Worm (Caenorhabditis elegans) whole organism, late embryonic: Measurements from ENCODE around the gene F22H10.2.

Experiments used
- F13H6.1 ChIP-seq: sonication (generic microtip); optimal IDR thresholded peaks from 2 replicates; lab custom pipeline; 2016; ENCODE audit warnings: missing genetic modification characterization, missing compliant biosample characterization
- ama-1 ChIP-seq: fragments of 150-350 bp; optimal IDR thresholded peaks from 2 replicates; lab custom pipeline; 2014
- dve-1 ChIP-seq: sonication (generic microtip); optimal IDR thresholded peaks from 2 replicates; lab custom pipeline; 2017; ENCODE audit warnings: antibody characterized with exemption, mild to moderate bottlenecking, missing genetic modification characterization, missing compliant biosample characterization
- fkh-6 ChIP-seq: sonication (generic microtip); optimal IDR thresholded peaks from 2 replicates; lab custom pipeline; 2016; ENCODE audit warnings: missing genetic modification characterization, missing compliant biosample characterization
- gmeb-2 ChIP-seq: sonication (generic microtip); optimal IDR thresholded peaks from 2 replicates; lab custom pipeline; 2016; ENCODE audit warnings: missing genetic modification characterization, inconsistent platforms, missing compliant biosample characterization
- odd-2 ChIP-seq: sonication (generic microtip); optimal IDR thresholded peaks from 2 replicates; lab custom pipeline; 2017; ENCODE audit warnings: antibody characterized with exemption, mild to moderate bottlenecking, missing genetic modification characterization, missing compliant biosample characterization
- pha-4 ChIP-seq: fragments of 150-350 bp; optimal IDR thresholded peaks from 2 replicates; lab custom pipeline; 2018; ENCODE audit warnings: missing biosample characterization, missing genetic modification reagents, missing genetic modification characterization
- pqm-1 ChIP-seq: sonication (generic microtip); optimal IDR thresholded peaks from 2 replicates; lab custom pipeline; 2016; ENCODE audit warnings: missing genetic modification characterization, missing compliant biosample characterization
- sox-2 ChIP-seq: fragments of 200-800 bp; sonication (Bioruptor generic); IDR thresholded peaks from 2 replicates; pipeline ENCODE4 v1.3.6; 2022; ENCODE audit warnings: missing genetic modification reagents, missing genetic modification characterization, missing compliant biosample characterization
- tbx-7 ChIP-seq: sonication (generic microtip); optimal IDR thresholded peaks from 2 replicates; lab custom pipeline; 2016; ENCODE audit warnings: missing genotype, missing genetic modification characterization, missing compliant biosample characterization
- ttx-3 ChIP-seq: sonication (generic microtip); optimal IDR thresholded peaks from 2 replicates; lab custom pipeline; 2016; ENCODE audit warnings: missing genetic modification reagents, missing genetic modification characterization, missing compliant biosample characterization

DNA sequence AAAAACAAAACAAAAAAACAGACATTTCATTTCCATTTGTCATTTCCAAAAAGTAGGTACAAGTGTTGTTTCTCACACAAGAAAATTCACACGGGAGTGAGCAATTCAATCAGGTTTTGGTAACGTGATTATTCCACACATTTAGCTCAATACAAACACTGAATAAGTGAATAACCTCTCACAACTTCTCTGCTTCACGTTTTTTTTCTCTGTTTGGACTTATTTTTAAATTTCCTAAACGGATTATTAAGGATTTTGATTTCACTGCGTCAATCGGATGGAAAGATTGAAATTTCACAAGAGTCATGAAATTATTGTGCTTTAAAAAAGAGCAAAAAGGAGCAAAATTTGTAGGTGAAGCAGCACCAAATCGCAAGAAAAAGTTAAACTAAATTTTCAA is 19.1 kb upstream of the F22H10.2 start:
- TF ChIP-seq gmeb-2 (tag; lab: Kevin White, UChicago) (no peak), dve-1 (tag; lab: Kevin White, UChicago) (no peak), fkh-6 (tag; lab: Kevin White, UChicago) (no peak), tbx-7 (tag; lab: Kevin White, UChicago) (no peak), odd-2 (no peak), ttx-3 (tag; lab: Kevin White, UChicago) (no peak), F13H6.1 (tag; lab: Kevin White, UChicago) (no peak), pha-4 (no peak), pqm-1 (tag; lab: Kevin White, UChicago) (no peak), sox-2 (GFP tag; lab: Robert Waterston, UW) (no peak), ama-1 (no peak)
